Fruit fly (Drosophila melanogaster): Measurements from ENCODE around the gene CG15370.
A peak's percentile ranks its signal among the peaks of the same experiment; 100 is the strongest.

- TF ChIP-seq cic (GFP tag; optimal IDR thresholded peaks at IDR 0.05) = peak; percentile 1
- TF ChIP-seq cnc (optimal IDR thresholded peaks at IDR 0.05) = no peak
- TF ChIP-seq CG5204 (GFP tag; optimal IDR thresholded peaks at IDR 0.05) = peak; percentile 17
- peak; percentile 56 for TF ChIP-seq CG33017 (tag; optimal IDR thresholded peaks at IDR 0.05)
- peak; percentile 58 for TF ChIP-seq pad (GFP tag; optimal IDR thresholded peaks at IDR 0.05)
- peak; percentile 84 for TF ChIP-seq CG11617 (GFP tag; optimal IDR thresholded peaks at IDR 0.05)
- TF ChIP-seq CG12768 (GFP tag; optimal IDR thresholded peaks at IDR 0.05) = peak; percentile 16
- peak; percentile 60 for TF ChIP-seq ovo (GFP tag; optimal IDR thresholded peaks at IDR 0.05)
- TF ChIP-seq Clk (GFP tag; optimal IDR thresholded peaks at IDR 0.05) = no peak
- peak; percentile 69 for TF ChIP-seq Mnt (GFP tag; optimal IDR thresholded peaks at IDR 0.05)
- peak; percentile 10 for TF ChIP-seq CG7045 (GFP tag; optimal IDR thresholded peaks at IDR 0.05)
- TF ChIP-seq bab1 (GFP tag; optimal IDR thresholded peaks at IDR 0.05) = peak; percentile 96
Measured at dm6 chrX:9196362-9196761, 28.9 kb upstream of the CG15370 start, which contains the start of gene CG12118.

Measured in whole organism, adult.